Worm (Caenorhabditis elegans) whole organism, early embryonic: ENCODE measurements around the gene tbcc-1.

Source experiments
- B0310.2 ChIP-seq: sonication (generic microtip); optimal IDR thresholded peaks from 2 replicates; lab custom pipeline; 2016; ENCODE audit warnings: mild to moderate bottlenecking, missing genetic modification characterization, missing compliant biosample characterization
- aly-1 ChIP-seq: sonication (generic microtip); optimal IDR thresholded peaks from 2 replicates; lab custom pipeline; 2016; ENCODE audit warnings: missing genetic modification characterization, missing compliant biosample characterization
- ama-1 ChIP-seq: fragments of 150-350 bp; optimal IDR thresholded peaks from 2 replicates; lab custom pipeline; 2014
- ceh-13 ChIP-seq: fragments of 200-800 bp; sonication (Bioruptor generic); optimal IDR thresholded peaks from 2 replicates; lab custom pipeline; 2018; ENCODE audit warnings: mild to moderate bottlenecking, missing genetic modification characterization, missing compliant biosample characterization
- ceh-36 ChIP-seq: sonication (generic microtip); optimal IDR thresholded peaks from 2 replicates; lab custom pipeline; 2016; ENCODE audit warnings: missing genetic modification characterization, inconsistent platforms, missing compliant biosample characterization
- ets-7 ChIP-seq: sonication (generic microtip); optimal IDR thresholded peaks from 2 replicates; lab custom pipeline; 2016; ENCODE audit warnings: missing genotype, missing genetic modification characterization, missing compliant biosample characterization
- flt-1 ChIP-seq: fragments of 200-800 bp; sonication (Bioruptor generic); IDR thresholded peaks from 2 replicates; pipeline ENCODE4 v1.3.6; 2022; ENCODE audit warnings: missing genetic modification characterization, missing compliant biosample characterization
- hmg-4 ChIP-seq: fragments of 200-800 bp; sonication (Bioruptor generic); optimal IDR thresholded peaks from 2 replicates; lab custom pipeline; 2018; ENCODE audit warnings: mild to moderate bottlenecking, missing genetic modification characterization, missing compliant biosample characterization
- pes-1 ChIP-seq: fragments of 200-800 bp; sonication (Bioruptor generic); IDR thresholded peaks from 2 replicates; pipeline ENCODE4 v1.3.6; 2022; ENCODE audit warnings: missing genetic modification reagents, missing genetic modification characterization, missing compliant biosample characterization
- scrt-1 ChIP-seq: fragments of 200-800 bp; sonication (Bioruptor generic); IDR thresholded peaks from 2 replicates; pipeline ENCODE4 v1.3.6; 2022; ENCODE audit warnings: missing genetic modification characterization, missing compliant biosample characterization
- sea-1 ChIP-seq: fragments of 200-800 bp; sonication (Bioruptor generic); conservative IDR thresholded peaks from 2 replicates; pipeline ENCODE4 v1.3.6; 2022; ENCODE audit warnings: missing genetic modification characterization, missing compliant biosample characterization
- tbx-11 ChIP-seq: fragments of 200-800 bp; sonication (Bioruptor generic); IDR thresholded peaks from 2 replicates; pipeline ENCODE4 v1.3.6; 2022; ENCODE audit warnings: missing genetic modification characterization, missing compliant biosample characterization
- tbx-37 ChIP-seq: fragments of 200-800 bp; sonication (Bioruptor generic); conservative IDR thresholded peaks from 2 replicates; pipeline ENCODE4 v1.3.6; 2022; ENCODE audit warnings: missing genetic modification reagents, missing genetic modification characterization, missing compliant biosample characterization

ce11 chrIII:2780283-2780682 is 8.0 kb upstream of the tbcc-1 start:
- TF ChIP-seq ets-7 (tag; lab: Kevin White, UChicago) (peak; percentile 76), ama-1 (lab: Kevin White, UChicago) (no peak), tbx-11 (GFP tag; lab: Robert Waterston, UW) (no peak), tbx-37 (GFP tag; lab: Robert Waterston, UW) (no peak), pes-1 (GFP tag; lab: Robert Waterston, UW) (no peak), ceh-13 (GFP tag; lab: Kevin White, UChicago) (no peak), hmg-4 (no peak), sea-1 (no peak), scrt-1 (GFP tag; lab: Robert Waterston, UW) (no peak), B0310.2 (tag; lab: Kevin White, UChicago) (no peak), flt-1 (no peak), aly-1 (tag; lab: Kevin White, UChicago) (no peak), ceh-36 (tag; lab: Kevin White, UChicago) (no peak)
